Worm (Caenorhabditis elegans): ENCODE results near the gene F14F7.4.

The F14F7.4 gene

DNA sequence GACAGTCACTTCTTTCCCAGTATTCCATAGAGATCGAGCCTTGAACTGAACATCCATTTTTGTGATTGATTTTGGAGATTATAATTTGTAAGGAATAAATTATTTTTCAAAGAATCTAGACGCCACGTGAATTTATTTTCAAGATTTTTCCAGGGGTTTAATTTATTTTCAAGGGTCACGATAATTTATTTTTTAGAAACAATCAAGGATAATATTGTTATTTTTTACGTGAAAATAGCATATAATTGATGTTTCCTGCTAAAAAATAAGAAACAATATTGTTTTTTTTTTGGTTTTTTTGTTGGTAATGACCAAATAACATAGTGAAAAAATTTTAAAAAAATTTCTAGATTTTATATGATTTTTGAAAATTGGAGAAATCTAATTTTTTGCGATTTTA lies at the start of gene F14F7.4:
TSS of gene F14F7.4 (minus strand) at position 101 of the 400 bp plus-strand sequence.
- TF ChIP-seq aly-1 (tag; optimal IDR thresholded peaks at IDR 0.05), result no peak
- TF ChIP-seq hnd-1 (tag; optimal IDR thresholded peaks at IDR 0.05), result no peak
- no peak for TF ChIP-seq hmg-4 (GFP tag; optimal IDR thresholded peaks at IDR 0.05)
- TF ChIP-seq ama-1 (optimal IDR thresholded peaks at IDR 0.05), result no peak
- no peak for TF ChIP-seq tbx-11 (GFP tag; IDR thresholded peaks at IDR 0.05)
- no peak for TF ChIP-seq flt-1 (GFP tag; IDR thresholded peaks at IDR 0.05)
- no peak for TF ChIP-seq tra-4 (tag; optimal IDR thresholded peaks at IDR 0.05)
- no peak for TF ChIP-seq ets-7 (tag; optimal IDR thresholded peaks at IDR 0.05)
- no peak for TF ChIP-seq hmbx-1 (tag; optimal IDR thresholded peaks at IDR 0.05)
- TF ChIP-seq F13C5.2 (tag; optimal IDR thresholded peaks at IDR 0.05), result no peak
- no peak for TF ChIP-seq pes-1 (GFP tag; IDR thresholded peaks at IDR 0.05)
- no peak for TF ChIP-seq tbx-37 (GFP tag; conservative IDR thresholded peaks at IDR 0.05)
- TF ChIP-seq sea-1 (GFP tag; conservative IDR thresholded peaks at IDR 0.05), result no peak
- no peak for TF ChIP-seq ceh-36 (tag; optimal IDR thresholded peaks at IDR 0.05)

DNA sequence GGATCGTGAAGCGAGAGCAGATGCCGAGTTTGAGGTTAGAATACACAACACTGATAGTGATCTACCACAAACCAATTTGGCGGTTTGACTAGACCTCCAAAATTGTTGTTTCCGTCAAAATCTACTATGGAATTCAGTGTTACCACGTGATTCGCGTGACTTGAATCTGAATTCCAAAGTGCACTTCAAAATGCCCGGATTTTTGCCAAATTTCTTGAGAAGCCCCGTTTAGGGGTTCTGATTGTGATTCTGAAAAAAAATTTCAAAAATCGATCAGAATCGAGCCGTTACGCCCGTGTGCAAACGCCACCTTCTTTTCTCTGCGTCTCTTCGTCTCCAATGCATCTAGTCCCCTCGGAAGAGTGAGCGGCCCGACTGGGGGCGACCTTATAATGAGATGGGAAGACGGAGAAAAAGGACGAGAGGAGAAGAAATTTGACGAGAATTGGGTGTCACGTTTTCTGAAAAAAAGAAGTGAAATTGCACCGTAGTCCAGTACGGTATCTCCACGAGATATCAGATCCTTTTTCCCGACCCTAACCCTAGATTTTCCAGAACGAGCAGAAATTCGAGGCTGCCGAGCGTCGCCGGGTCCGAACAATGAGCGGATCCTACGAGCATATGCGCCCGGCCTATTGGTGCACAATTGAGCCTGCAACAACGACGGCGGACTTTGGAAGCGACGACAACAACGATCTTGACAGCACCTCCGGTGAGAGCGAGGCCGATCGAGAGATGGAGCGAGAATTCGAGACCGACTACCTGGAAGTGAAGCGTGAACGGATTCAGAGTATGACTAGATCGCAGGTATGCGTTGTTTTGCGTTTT lies 42.1 kb upstream of the F14F7.4 start:
- TF ChIP-seq tbx-37 (GFP tag; conservative IDR thresholded peaks at IDR 0.05) (0 out of 2 replicates have a peak, but pooled peaks have one; percentile 28), aly-1 (tag; optimal IDR thresholded peaks at IDR 0.05) (no peak), ceh-36 (tag; optimal IDR thresholded peaks at IDR 0.05) (no peak), scrt-1 (GFP tag; IDR thresholded peaks at IDR 0.05) (no peak), sea-1 (GFP tag; conservative IDR thresholded peaks at IDR 0.05) (peak; percentile 12; the same call in 1 of the 2 replicates), pes-1 (GFP tag; IDR thresholded peaks at IDR 0.05) (0 out of 2 replicates have a peak, but pooled peaks have one; percentile 6), ama-1 (optimal IDR thresholded peaks at IDR 0.05) (peak; percentile 4), ets-7 (tag; optimal IDR thresholded peaks at IDR 0.05) (no peak), flt-1 (GFP tag; IDR thresholded peaks at IDR 0.05) (no peak), B0310.2 (tag; optimal IDR thresholded peaks at IDR 0.05) (no peak), hmbx-1 (tag; optimal IDR thresholded peaks at IDR 0.05) (no peak), ceh-13 (GFP tag; optimal IDR thresholded peaks at IDR 0.05) (no peak), hnd-1 (tag; optimal IDR thresholded peaks at IDR 0.05) (no peak), tbx-11 (GFP tag; IDR thresholded peaks at IDR 0.05) (no peak)

DNA sequence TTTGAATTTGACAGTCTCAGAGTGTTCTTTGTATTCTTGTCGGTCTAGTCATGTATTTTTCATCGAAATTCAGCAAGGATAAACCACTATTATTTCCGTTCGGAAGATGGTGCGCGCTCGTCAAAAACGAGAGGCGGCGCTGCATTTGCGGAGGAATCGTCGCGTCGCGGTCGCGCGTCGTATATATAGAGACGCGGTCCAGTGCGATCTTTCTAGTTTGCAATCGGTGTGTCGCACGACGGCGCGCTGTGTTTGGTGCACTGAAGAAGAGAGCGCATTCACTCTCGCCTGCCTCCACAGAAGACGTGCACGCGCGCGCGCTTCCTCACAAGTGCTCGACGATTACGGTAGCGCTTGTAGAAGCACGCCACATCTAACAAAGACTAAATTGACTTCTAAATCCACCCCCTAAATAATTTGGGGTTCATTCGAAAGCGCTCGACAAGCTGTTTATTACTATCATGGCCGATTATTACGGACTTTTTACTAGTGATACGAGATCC lies 41.1 kb upstream of the F14F7.4 start, which contains the start of gene Y39E4B.6:
TSS of gene Y39E4B.6 (plus strand) at position 209 of the 503 bp plus-strand sequence.
- TF ChIP-seq flt-1 (GFP tag; IDR thresholded peaks at IDR 0.05) (peak; percentile 66), B0310.2 (tag; optimal IDR thresholded peaks at IDR 0.05) (peak; percentile 72), tbx-37 (GFP tag; conservative IDR thresholded peaks at IDR 0.05) (no peak), F13C5.2 (tag; optimal IDR thresholded peaks at IDR 0.05) (peak; percentile 98), ets-7 (tag; optimal IDR thresholded peaks at IDR 0.05) (peak; percentile 2), ceh-13 (GFP tag; optimal IDR thresholded peaks at IDR 0.05) (peak; percentile 11), ama-1 (optimal IDR thresholded peaks at IDR 0.05) (peak; percentile 80), tbx-11 (GFP tag; IDR thresholded peaks at IDR 0.05) (no peak), aly-1 (tag; optimal IDR thresholded peaks at IDR 0.05) (no peak), scrt-1 (GFP tag; IDR thresholded peaks at IDR 0.05) (peak; percentile 66; the same call in 1 of the 2 replicates), hmbx-1 (tag; optimal IDR thresholded peaks at IDR 0.05) (peak; percentile 69), sea-1 (GFP tag; conservative IDR thresholded peaks at IDR 0.05) (peak; percentile 81), pes-1 (GFP tag; IDR thresholded peaks at IDR 0.05) (peak; percentile 73), hnd-1 (tag; optimal IDR thresholded peaks at IDR 0.05) (peak; percentile 17), ceh-36 (tag; optimal IDR thresholded peaks at IDR 0.05) (peak; percentile 29), hmg-4 (GFP tag; optimal IDR thresholded peaks at IDR 0.05) (peak; percentile 96), tra-4 (tag; optimal IDR thresholded peaks at IDR 0.05) (peak; percentile 66)

DNA sequence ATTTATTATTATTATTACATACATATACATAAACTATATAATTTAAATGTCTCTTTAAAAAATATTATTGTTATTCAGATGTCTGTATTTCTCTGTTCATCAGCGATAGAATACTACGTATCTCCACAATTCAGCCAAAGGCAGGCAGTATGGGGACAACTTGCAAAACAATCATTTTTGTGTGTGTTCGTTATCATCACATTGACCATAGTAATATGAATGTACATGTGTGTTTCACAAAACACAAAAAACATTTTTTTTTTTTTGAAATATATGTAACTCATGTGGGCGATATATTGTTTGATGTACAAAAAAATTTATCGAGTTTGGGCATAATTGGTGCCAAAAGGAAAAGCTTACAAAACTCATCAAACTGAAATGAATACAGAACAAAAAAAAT lies 39.9 kb upstream of the F14F7.4 start:
- TF ChIP-seq ama-1 (optimal IDR thresholded peaks at IDR 0.05), result no peak
- no peak for TF ChIP-seq tbx-37 (GFP tag; conservative IDR thresholded peaks at IDR 0.05)
- TF ChIP-seq B0310.2 (tag; optimal IDR thresholded peaks at IDR 0.05), result no peak
- no peak for TF ChIP-seq sea-1 (GFP tag; conservative IDR thresholded peaks at IDR 0.05)
- TF ChIP-seq flt-1 (GFP tag; IDR thresholded peaks at IDR 0.05), result no peak
- TF ChIP-seq scrt-1 (GFP tag; IDR thresholded peaks at IDR 0.05), result no peak

DNA sequence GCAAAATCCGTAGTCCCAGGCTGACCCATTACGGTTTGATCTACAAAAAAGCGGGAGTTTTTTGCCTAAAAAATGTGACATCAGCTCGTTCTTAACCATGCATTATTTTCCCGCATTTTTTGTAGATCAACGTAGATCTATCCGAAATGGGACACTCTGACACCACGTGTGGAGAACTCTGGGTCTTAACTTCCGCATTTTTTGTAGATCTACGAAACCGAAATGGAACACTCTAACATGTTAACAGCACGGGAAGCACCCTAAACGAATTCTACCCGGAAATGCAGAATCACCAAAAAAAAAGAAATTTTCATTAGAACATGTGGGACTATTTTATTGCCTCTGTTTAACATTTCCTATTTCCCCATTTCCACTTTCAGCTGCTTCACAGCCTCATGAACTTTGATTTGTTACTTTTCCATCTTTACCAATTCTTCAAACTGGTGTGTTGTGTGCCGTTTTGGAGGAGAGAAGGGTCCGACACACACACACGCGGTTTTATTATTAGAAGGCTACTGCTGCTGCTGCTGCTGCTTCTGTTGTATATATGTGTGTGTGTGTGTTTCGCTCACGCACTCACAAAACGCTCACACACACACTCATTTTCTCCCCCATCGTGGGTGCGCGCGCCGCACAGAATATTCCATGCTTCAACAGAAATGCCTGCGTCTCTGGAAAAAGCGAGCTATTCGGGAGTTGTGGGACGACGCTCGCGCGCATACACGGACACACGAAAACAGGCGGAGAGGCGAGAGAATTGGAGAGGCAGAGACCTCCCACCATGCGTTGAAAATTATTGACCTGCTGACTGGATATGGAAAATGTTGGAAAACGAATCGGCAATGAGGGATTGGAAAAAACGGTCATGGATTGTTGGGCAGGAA lies 38.6 kb upstream of the F14F7.4 start:
- TF ChIP-seq B0310.2 (tag; optimal IDR thresholded peaks at IDR 0.05), result no peak
- no peak for TF ChIP-seq hnd-1 (tag; optimal IDR thresholded peaks at IDR 0.05)
- no peak for TF ChIP-seq ama-1 (optimal IDR thresholded peaks at IDR 0.05)
- TF ChIP-seq hmbx-1 (tag; optimal IDR thresholded peaks at IDR 0.05), result no peak
- peak; percentile 44 for TF ChIP-seq flt-1 (GFP tag; IDR thresholded peaks at IDR 0.05)
- TF ChIP-seq aly-1 (tag; optimal IDR thresholded peaks at IDR 0.05), result peak; percentile 53
- peak; percentile 15 for TF ChIP-seq ceh-36 (tag; optimal IDR thresholded peaks at IDR 0.05)
- TF ChIP-seq tbx-37 (GFP tag; conservative IDR thresholded peaks at IDR 0.05), result no peak; the same call in 1 of the 2 replicates
- peak; percentile 96 for TF ChIP-seq hmg-4 (GFP tag; optimal IDR thresholded peaks at IDR 0.05)
- peak; percentile 90 for TF ChIP-seq F13C5.2 (tag; optimal IDR thresholded peaks at IDR 0.05)
- TF ChIP-seq scrt-1 (GFP tag; IDR thresholded peaks at IDR 0.05), result no peak
- TF ChIP-seq tbx-11 (GFP tag; IDR thresholded peaks at IDR 0.05), result no peak
- no peak for TF ChIP-seq sea-1 (GFP tag; conservative IDR thresholded peaks at IDR 0.05)
- TF ChIP-seq tra-4 (tag; optimal IDR thresholded peaks at IDR 0.05), result no peak
- TF ChIP-seq pes-1 (GFP tag; IDR thresholded peaks at IDR 0.05), result no peak
- TF ChIP-seq ets-7 (tag; optimal IDR thresholded peaks at IDR 0.05), result peak; percentile 21
- TF ChIP-seq ceh-13 (GFP tag; optimal IDR thresholded peaks at IDR 0.05), result no peak

DNA sequence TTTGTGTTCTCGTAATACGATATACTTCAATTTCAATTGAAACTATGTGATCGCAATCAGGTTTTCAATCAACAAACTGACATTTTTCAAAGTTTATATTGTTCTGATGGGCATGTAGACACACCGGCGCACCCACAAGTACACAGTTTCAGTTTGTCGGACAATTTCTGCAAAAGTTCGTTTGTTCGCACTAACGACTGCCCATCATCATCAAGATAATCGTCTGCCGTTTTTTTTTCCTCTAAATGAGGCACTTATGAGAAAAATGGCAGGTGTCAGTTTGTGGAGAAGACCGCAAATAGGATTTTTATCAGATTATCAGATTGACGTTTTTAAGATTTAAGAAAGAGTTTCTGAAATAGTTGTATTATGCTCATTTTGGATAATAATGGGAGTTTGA lies 37.3 kb upstream of the F14F7.4 start:
- TF ChIP-seq tra-4 (tag; optimal IDR thresholded peaks at IDR 0.05), result no peak
- TF ChIP-seq flt-1 (GFP tag; IDR thresholded peaks at IDR 0.05), result no peak
- no peak for TF ChIP-seq sea-1 (GFP tag; conservative IDR thresholded peaks at IDR 0.05)
- no peak for TF ChIP-seq B0310.2 (tag; optimal IDR thresholded peaks at IDR 0.05)
- no peak for TF ChIP-seq hmg-4 (GFP tag; optimal IDR thresholded peaks at IDR 0.05)
- TF ChIP-seq ceh-36 (tag; optimal IDR thresholded peaks at IDR 0.05), result no peak
- TF ChIP-seq ets-7 (tag; optimal IDR thresholded peaks at IDR 0.05), result no peak
- TF ChIP-seq pes-1 (GFP tag; IDR thresholded peaks at IDR 0.05), result no peak
- TF ChIP-seq tbx-37 (GFP tag; conservative IDR thresholded peaks at IDR 0.05), result no peak
- TF ChIP-seq hnd-1 (tag; optimal IDR thresholded peaks at IDR 0.05), result no peak
- no peak for TF ChIP-seq scrt-1 (GFP tag; IDR thresholded peaks at IDR 0.05)

Measured in whole organism, early embryonic.